Fruit fly (Drosophila melanogaster) whole organism: ENCODE measurements around the gene Vdup1.
A peak's percentile ranks its signal among the peaks of the same experiment; 100 is the strongest.

Experiments
- CG8478 ChIP-seq: fragments of >200 bp; optimal IDR thresholded peaks from 2 replicates; lab custom pipeline; 2018; ENCODE audit warnings: inconsistent platforms
- Dll ChIP-seq: fragments of >200 bp; optimal IDR thresholded peaks from 2 replicates; lab custom pipeline; 2017
- EcR ChIP-seq, 2 experiments: fragments of >200 bp; optimal IDR thresholded peaks; 2 replicates each; lab custom pipeline; 2017; ENCODE audit warnings: missing biosample characterization in 2 of 2, missing genetic modification characterization in 2 of 2, missing genetic modification reagents in 2 of 2
- pan ChIP-seq: fragments of >200 bp; optimal IDR thresholded peaks from 2 replicates; lab custom pipeline; 2017
- psq ChIP-seq: fragments of >200 bp; optimal IDR thresholded peaks from 2 replicates; lab custom pipeline; 2017
- usp ChIP-seq: fragments of >200 bp; optimal IDR thresholded peaks from 2 replicates; lab custom pipeline; 2017; ENCODE audit warnings: missing biosample characterization, missing genetic modification characterization, mixed read lengths

Gene Vdup1

DNA sequence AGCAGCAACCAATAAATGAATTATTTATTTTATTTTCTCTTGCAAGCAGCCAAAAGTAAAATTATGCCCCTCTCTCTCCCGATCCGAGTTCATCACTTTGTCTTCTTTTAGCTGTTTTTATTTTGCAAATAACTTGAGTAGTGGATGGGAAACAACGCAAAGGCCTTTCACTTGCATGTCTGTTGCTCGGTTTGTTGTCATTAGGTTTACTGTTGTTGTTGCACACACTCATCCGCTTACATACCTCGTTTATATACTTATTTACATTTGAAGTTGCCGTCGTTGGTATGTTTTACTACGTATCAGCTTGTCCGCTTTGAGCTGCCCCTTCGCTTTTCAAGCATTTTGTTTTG is 48.0 kb downstream of the Vdup1 start:
- TF ChIP-seq EcR (GFP tag; optimal IDR thresholded peaks at IDR 0.05; lab: Kevin White, UChicago) (no peak), pan (lab: Kevin White, UChicago) (no peak), psq (lab: Kevin White, UChicago) (no peak), Dll (no peak), CG8478 (no peak), usp (GFP tag; lab: Kevin White, UChicago) (no peak)

DNA sequence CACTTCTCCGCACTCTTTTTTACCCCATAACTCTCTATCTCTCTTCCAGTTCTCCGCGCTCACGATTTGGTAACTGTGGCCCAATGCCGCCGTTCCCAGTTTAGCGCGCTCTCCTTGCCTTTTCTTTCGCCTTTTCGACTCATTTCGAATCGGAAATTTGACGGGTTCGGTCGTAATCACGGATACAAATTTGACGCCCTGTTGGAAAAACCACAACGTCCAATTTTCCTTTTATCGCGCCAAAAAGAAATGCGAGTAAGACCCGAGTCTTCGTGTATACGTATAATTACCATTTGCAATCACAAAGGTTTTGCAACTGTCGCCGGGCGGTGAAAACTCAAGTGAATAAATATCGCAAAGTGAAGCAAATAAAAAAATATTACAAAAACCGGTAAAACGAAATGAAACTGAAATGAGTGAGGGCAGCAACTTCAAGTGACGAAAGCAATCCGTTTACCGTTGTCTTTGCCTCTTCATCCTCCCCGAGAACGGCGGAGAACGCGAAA is 49.4 kb downstream of the Vdup1 start, which contains the start of gene Pdk1:
Gene Pdk1, plus strand, starts transcription at position 140 of the 506 bp plus-strand sequence.
- no peak for TF ChIP-seq usp (GFP tag; lab: Kevin White, UChicago)
- TF ChIP-seq psq (lab: Kevin White, UChicago): no peak
- TF ChIP-seq pan (lab: Kevin White, UChicago): no peak
- TF ChIP-seq CG8478: no peak
- TF ChIP-seq EcR (GFP tag; optimal IDR thresholded peaks at IDR 0.05; lab: Kevin White, UChicago): no peak
- TF ChIP-seq Dll: no peak

- TF ChIP-seq EcR (GFP tag; optimal IDR thresholded peaks at IDR 0.05; lab: Kevin White, UChicago): peak in 1 of 2 experiments; percentile 85
- TF ChIP-seq CG8478: no peak
These were observed 50.3 kb downstream of the Vdup1 start for dm6 chr3L:128295-129117.

DNA sequence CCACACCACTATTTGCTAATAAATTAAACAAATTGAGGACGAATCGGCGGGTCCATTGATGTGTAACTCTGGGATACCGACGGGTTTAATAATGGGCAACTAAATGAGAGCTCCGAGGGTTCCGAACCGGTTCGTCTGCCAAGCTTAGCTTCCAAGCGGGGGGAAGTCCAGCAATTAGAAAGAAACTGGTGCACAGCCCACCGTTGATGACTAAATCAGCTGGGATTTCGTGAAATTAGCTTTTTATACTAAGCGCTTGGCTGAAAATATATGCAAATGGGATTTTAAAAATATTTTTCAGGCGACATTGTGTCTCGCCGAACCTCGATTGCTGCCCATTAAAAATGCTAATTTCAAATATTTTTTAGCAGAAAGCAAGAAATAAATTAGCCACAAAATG is 51.3 kb downstream of the Vdup1 start:
- no peak for TF ChIP-seq usp (GFP tag; lab: Kevin White, UChicago)
- no peak for TF ChIP-seq psq (lab: Kevin White, UChicago)
- TF ChIP-seq CG8478: no peak
- no peak for TF ChIP-seq Dll
- TF ChIP-seq EcR (GFP tag; optimal IDR thresholded peaks at IDR 0.05; lab: Kevin White, UChicago): no peak
- no peak for TF ChIP-seq pan (lab: Kevin White, UChicago)
